Worm (Caenorhabditis elegans) whole organism, late embryonic: ENCODE measurements around the gene lact-4.

Source experiments
- ama-1 ChIP-seq: fragments of 150-350 bp; optimal IDR thresholded peaks from 2 replicates; lab custom pipeline; 2014
- hlh-30 ChIP-seq: sonication (generic microtip); optimal IDR thresholded peaks from 2 replicates; lab custom pipeline; 2017; ENCODE audit warnings: antibody characterized with exemption, missing genetic modification characterization, missing compliant biosample characterization; ENCODE audit not compliant: insufficient read depth
- pat-9 ChIP-seq: fragments of 200-800 bp; sonication (Bioruptor generic); optimal IDR thresholded peaks from 2 replicates; lab custom pipeline; 2018; ENCODE audit warnings: mild to moderate bottlenecking, missing genetic modification characterization, moderate library complexity, missing compliant biosample characterization
- sox-4 ChIP-seq: sonication (generic microtip); optimal IDR thresholded peaks from 2 replicates; lab custom pipeline; 2017; ENCODE audit warnings: mild to moderate bottlenecking, missing genetic modification characterization, inconsistent platforms, missing compliant biosample characterization

DNA sequence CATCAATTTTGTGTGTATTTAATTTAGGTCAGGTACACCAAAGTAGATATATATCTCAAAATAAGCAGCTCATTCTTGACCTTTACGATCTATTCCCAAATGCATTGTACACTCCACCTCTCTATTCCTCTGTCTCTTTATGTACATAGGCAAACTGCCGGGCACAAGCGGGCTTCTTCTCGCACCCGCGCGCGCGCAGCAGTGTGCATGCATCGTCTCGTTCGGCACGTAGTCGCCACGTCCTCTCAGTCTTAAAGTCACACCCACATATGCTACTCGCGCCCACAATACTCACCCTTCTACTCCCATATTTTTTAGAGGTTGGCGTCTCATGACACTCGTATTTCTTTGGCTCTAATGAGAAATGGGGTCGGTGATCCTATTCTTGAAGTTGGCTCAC, 28.9 kb downstream of the lact-4 start:
- TF ChIP-seq pat-9 (tag; lab: Kevin White, UChicago) = no peak
- no peak for TF ChIP-seq ama-1 (lab: Kevin White, UChicago)
- TF ChIP-seq hlh-30 (tag; lab: Kevin White, UChicago) = no peak
- TF ChIP-seq sox-4 (tag; lab: Kevin White, UChicago) = no peak
